Fruit fly (Drosophila melanogaster) S2 (cell line): ENCODE measurements around the gene Zn72D.

Experiments
- CG8478 ChIP-seq: fragments of >200 bp; optimal IDR thresholded peaks from 2 replicates; lab custom pipeline; 2018
- CTCF ChIP-seq, 2 experiments: fragments of >200 bp; optimal IDR thresholded peaks; 2 replicates each; lab custom pipeline; 2018

- peak in 1 of 2 experiments; percentile 35 for TF ChIP-seq CTCF (optimal IDR thresholded peaks at IDR 0.05; lab: Kevin White, UChicago)
- no peak for TF ChIP-seq CG8478 (lab: Kevin White, UChicago)
Observed at dm6 chr3L:16128973-16129745, 16.7 kb upstream of the Zn72D start, which contains the start of gene SsRbeta.
